Comparison of ENCODE assay signal across 5 fruit fly cellular contexts in genomic region chr2L:9459372-9460091, dm6.
TF ChIP-seq lines count a peak whose summit lies in the region.

No protein-coding gene starts in this region.

- no peak for TF ChIP-seq CTCF in whole organism, embryonic (GFP tag; optimal IDR thresholded peaks at IDR 0.05; lab: Kevin White, UChicago)

TF ChIP-seq in whole organism, adult, 20 proteins besides CTCF, POLR2A, EP300 and RAD21 (continues in another document):
- TF ChIP-seq cnc (optimal IDR thresholded peaks at IDR 0.05; lab: Kevin White, UChicago) (no peak), CG14711 (tag; optimal IDR thresholded peaks at IDR 0.05; lab: Kevin White, UChicago) (no peak), CG33017 (tag; optimal IDR thresholded peaks at IDR 0.05; lab: Kevin White, UChicago) (no peak), CG7101 (tag; optimal IDR thresholded peaks at IDR 0.05; lab: Kevin White, UChicago) (no peak), cic (GFP tag; optimal IDR thresholded peaks at IDR 0.05; lab: Kevin White, UChicago) (no peak), CG5204 (GFP tag; optimal IDR thresholded peaks at IDR 0.05; lab: Kevin White, UChicago) (no peak), bab1 (GFP tag; optimal IDR thresholded peaks at IDR 0.05; lab: Kevin White, UChicago) (no peak), Crg-1 (GFP tag; optimal IDR thresholded peaks at IDR 0.05; lab: Kevin White, UChicago) (no peak), toe (GFP tag; optimal IDR thresholded peaks at IDR 0.05; lab: Kevin White, UChicago) (no peak), ovo (GFP tag; optimal IDR thresholded peaks at IDR 0.05; lab: Kevin White, UChicago) (no peak), Hr96 (GFP tag; optimal IDR thresholded peaks at IDR 0.05; lab: Kevin White, UChicago) (no peak), CG12768 (GFP tag; optimal IDR thresholded peaks at IDR 0.05; lab: Kevin White, UChicago) (no peak), Mnt (GFP tag; optimal IDR thresholded peaks at IDR 0.05; lab: Kevin White, UChicago) (no peak), CG7045 (GFP tag; optimal IDR thresholded peaks at IDR 0.05; lab: Kevin White, UChicago) (peak; percentile 35), tj (GFP tag; optimal IDR thresholded peaks at IDR 0.05; lab: Kevin White, UChicago) (peak; percentile 30), CG11617 (GFP tag; optimal IDR thresholded peaks at IDR 0.05; lab: Kevin White, UChicago) (peak; percentile 11), kay (GFP tag; lab: Kevin White, UChicago; ENCODE audit: borderline replicate concordance) (peak; percentile 91), pad (GFP tag; optimal IDR thresholded peaks at IDR 0.05; lab: Kevin White, UChicago) (no peak), CG1620 (GFP tag; optimal IDR thresholded peaks at IDR 0.05; lab: Kevin White, UChicago) (no peak)

TF ChIP-seq in whole organism, embryonic, 481 proteins besides CTCF, POLR2A, EP300 and RAD21 (continues in another document):
- TF ChIP-seq H2.0 (GFP tag; IDR thresholded peaks at IDR 0.05; lab: Robert Waterston, UW), result no peak
- TF ChIP-seq CG7963 (GFP tag; IDR thresholded peaks at IDR 0.05; lab: Robert Waterston, UW; ENCODE audit: partially characterized antibody), result no peak
- peak; percentile 44 for TF ChIP-seq Med (GFP tag; lab: Kevin White, UChicago)
- no peak for TF ChIP-seq CG6765 (GFP tag; optimal IDR thresholded peaks at IDR 0.05; lab: Kevin White, UChicago)
- no peak for TF ChIP-seq dysf (GFP tag; IDR thresholded peaks at IDR 0.05; lab: Robert Waterston, UW)
- TF ChIP-seq lab (GFP tag; optimal IDR thresholded peaks at IDR 0.05; lab: Kevin White, UChicago), result peak; percentile 57
- no peak for TF ChIP-seq sqz (GFP tag; optimal IDR thresholded peaks at IDR 0.05; lab: Kevin White, UChicago)
- TF ChIP-seq HmgZ (tag; optimal IDR thresholded peaks at IDR 0.05; lab: Kevin White, UChicago), result no peak
- no peak for TF ChIP-seq gsb (GFP tag; IDR thresholded peaks at IDR 0.05; lab: Robert Waterston, UW)
- 0 out of 3 replicates have a peak, but pooled peaks have one; percentile 35 for TF ChIP-seq mld (GFP tag; IDR thresholded peaks at IDR 0.05; lab: Robert Waterston, UW; ENCODE audit: partially characterized antibody)
- 0 out of 3 replicates have a peak, but pooled peaks have one; percentile 23 for TF ChIP-seq gce (GFP tag; IDR thresholded peaks at IDR 0.05; lab: Robert Waterston, UW)
- TF ChIP-seq sug (tag; optimal IDR thresholded peaks at IDR 0.05; lab: Kevin White, UChicago), result peak; percentile 77
- peak; percentile 51 for TF ChIP-seq sens (GFP tag; lab: Kevin White, UChicago)
- TF ChIP-seq CG2678 (tag; optimal IDR thresholded peaks at IDR 0.05; lab: Kevin White, UChicago), result no peak
- TF ChIP-seq da (GFP tag; optimal IDR thresholded peaks at IDR 0.05; lab: Kevin White, UChicago), result no peak
- no peak for TF ChIP-seq CG32767 (GFP tag; IDR thresholded peaks at IDR 0.05; lab: Robert Waterston, UW)
- TF ChIP-seq CG18476 (GFP tag; optimal IDR thresholded peaks at IDR 0.05; lab: Kevin White, UChicago), result no peak
- TF ChIP-seq disco-r (GFP tag; optimal IDR thresholded peaks at IDR 0.05; lab: Kevin White, UChicago), result no peak
- no peak for TF ChIP-seq CG10565 (GFP tag; optimal IDR thresholded peaks at IDR 0.05; lab: Kevin White, UChicago)

TF ChIP-seq in whole organism, prepupa, 60 proteins besides CTCF, POLR2A, EP300 and RAD21:
- TF ChIP-seq Sox14 (GFP tag; optimal IDR thresholded peaks at IDR 0.05; lab: Kevin White, UChicago), result no peak
- TF ChIP-seq svp (GFP tag; lab: Kevin White, UChicago), result peak; percentile 78
- TF ChIP-seq CG10669 (GFP tag; optimal IDR thresholded peaks at IDR 0.05; lab: Kevin White, UChicago), result no peak
- TF ChIP-seq vri (GFP tag; optimal IDR thresholded peaks at IDR 0.05; lab: Kevin White, UChicago), result peak; percentile 77
- peak; percentile 13 for TF ChIP-seq Eip93F (GFP tag; optimal IDR thresholded peaks at IDR 0.05; lab: Kevin White, UChicago)
- peak; percentile 8 for TF ChIP-seq fkh (GFP tag; optimal IDR thresholded peaks at IDR 0.05; lab: Kevin White, UChicago)
- TF ChIP-seq CG8319 (GFP tag; optimal IDR thresholded peaks at IDR 0.05; lab: Kevin White, UChicago), result no peak
- TF ChIP-seq lz (GFP tag; optimal IDR thresholded peaks at IDR 0.05; lab: Kevin White, UChicago), result no peak
- no peak for TF ChIP-seq CG3032 (tag; optimal IDR thresholded peaks at IDR 0.05; lab: Kevin White, UChicago)

TF ChIP-seq in whole organism, pupa, 21 proteins besides CTCF, POLR2A, EP300 and RAD21:
- TF ChIP-seq EcR (GFP tag; optimal IDR thresholded peaks at IDR 0.05; lab: Kevin White, UChicago), result peak; percentile 17
- TF ChIP-seq CG34367 (tag; optimal IDR thresholded peaks at IDR 0.05; lab: Kevin White, UChicago), result no peak
- TF ChIP-seq CG8301 (tag; optimal IDR thresholded peaks at IDR 0.05; lab: Kevin White, UChicago), result no peak
- no peak for TF ChIP-seq CG13204 (GFP tag; optimal IDR thresholded peaks at IDR 0.05; lab: Kevin White, UChicago)
- no peak for TF ChIP-seq fd96Ca (GFP tag; IDR thresholded peaks at IDR 0.05; lab: Robert Waterston, UW)
- TF ChIP-seq CG10348 (GFP tag; IDR thresholded peaks at IDR 0.05; lab: Robert Waterston, UW), result no peak
TF ChIP-seq in whole organism, pupa: peak in this region for 1.

TF ChIP-seq in whole organism, wandering third instar larva, 38 proteins besides CTCF, POLR2A, EP300 and RAD21:
- peak; percentile 3 for TF ChIP-seq br (GFP tag; optimal IDR thresholded peaks at IDR 0.05; lab: Kevin White, UChicago)
- peak; percentile 30 for TF ChIP-seq Dif (GFP tag; optimal IDR thresholded peaks at IDR 0.05; lab: Kevin White, UChicago; ENCODE audit: partially characterized antibody)
- TF ChIP-seq Mio (GFP tag; optimal IDR thresholded peaks at IDR 0.05; lab: Kevin White, UChicago), result no peak
TF ChIP-seq in whole organism, wandering third instar larva: peak in this region for 2.
